Fruit fly (Drosophila melanogaster): ENCODE results near the gene Ccdc56.
A peak's percentile ranks its signal among the peaks of the same experiment; 100 is the strongest.

Ccdc56 gene

dm6 chr3L:11716347-11716746, 7.6 kb downstream of the Ccdc56 start:
- no peak for TF ChIP-seq CG33017 (tag; optimal IDR thresholded peaks at IDR 0.05)
- no peak for TF ChIP-seq CG7045 (GFP tag; optimal IDR thresholded peaks at IDR 0.05)
- no peak for TF ChIP-seq pad (GFP tag; optimal IDR thresholded peaks at IDR 0.05)
- TF ChIP-seq Hr96 (GFP tag; optimal IDR thresholded peaks at IDR 0.05), result no peak
- TF ChIP-seq kay (GFP tag; ENCODE audit: borderline replicate concordance), result no peak
- no peak for TF ChIP-seq bab1 (GFP tag; optimal IDR thresholded peaks at IDR 0.05)
- TF ChIP-seq CG7101 (tag; optimal IDR thresholded peaks at IDR 0.05), result no peak
- TF ChIP-seq toe (GFP tag; optimal IDR thresholded peaks at IDR 0.05), result no peak
- no peak for TF ChIP-seq ovo (GFP tag; optimal IDR thresholded peaks at IDR 0.05)
- TF ChIP-seq Clk (GFP tag; optimal IDR thresholded peaks at IDR 0.05), result no peak

DNA sequence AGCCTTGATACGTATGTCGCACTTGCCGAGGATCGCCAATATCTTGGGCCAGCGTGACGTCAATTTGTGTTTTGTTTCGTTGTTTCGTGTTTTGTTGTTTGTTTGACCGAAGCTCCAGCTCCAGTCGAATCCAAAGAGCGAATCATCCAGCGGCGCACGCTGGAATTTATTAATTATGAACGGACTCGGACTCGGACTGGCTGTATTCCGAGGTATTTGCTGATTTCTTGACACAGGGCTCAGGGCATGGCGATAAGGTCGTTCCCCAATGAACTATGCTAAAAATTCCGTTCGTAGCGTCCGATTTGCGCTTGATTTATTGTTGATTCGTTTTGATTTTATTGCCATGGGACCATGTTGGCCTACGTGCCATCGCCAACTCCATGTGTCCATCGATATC, 8.1 kb downstream of the Ccdc56 start:
- no peak for TF ChIP-seq Crg-1 (GFP tag; optimal IDR thresholded peaks at IDR 0.05)
- no peak for TF ChIP-seq cic (GFP tag; optimal IDR thresholded peaks at IDR 0.05)
- no peak for TF ChIP-seq kay (GFP tag; ENCODE audit: borderline replicate concordance)
- TF ChIP-seq pad (GFP tag; optimal IDR thresholded peaks at IDR 0.05), result no peak
- TF ChIP-seq Clk (GFP tag; optimal IDR thresholded peaks at IDR 0.05), result no peak
- TF ChIP-seq CG1620 (GFP tag; optimal IDR thresholded peaks at IDR 0.05), result no peak
- TF ChIP-seq Mnt (GFP tag; optimal IDR thresholded peaks at IDR 0.05), result no peak
- TF ChIP-seq cnc (optimal IDR thresholded peaks at IDR 0.05), result no peak
- no peak for TF ChIP-seq CG7101 (tag; optimal IDR thresholded peaks at IDR 0.05)
- TF ChIP-seq toe (GFP tag; optimal IDR thresholded peaks at IDR 0.05), result no peak

- TF ChIP-seq cnc (optimal IDR thresholded peaks at IDR 0.05) (no peak), CG5204 (GFP tag; optimal IDR thresholded peaks at IDR 0.05) (no peak), toe (GFP tag; optimal IDR thresholded peaks at IDR 0.05) (no peak), tj (GFP tag; optimal IDR thresholded peaks at IDR 0.05) (no peak), CG12768 (GFP tag; optimal IDR thresholded peaks at IDR 0.05) (no peak), Clk (GFP tag; optimal IDR thresholded peaks at IDR 0.05) (no peak), kay (GFP tag; ENCODE audit: borderline replicate concordance) (no peak), Hr96 (GFP tag; optimal IDR thresholded peaks at IDR 0.05) (no peak), CG7101 (tag; optimal IDR thresholded peaks at IDR 0.05) (no peak), CG1620 (GFP tag; optimal IDR thresholded peaks at IDR 0.05) (no peak), Crg-1 (GFP tag; optimal IDR thresholded peaks at IDR 0.05) (no peak), cic (GFP tag; optimal IDR thresholded peaks at IDR 0.05) (no peak), bab1 (GFP tag; optimal IDR thresholded peaks at IDR 0.05) (no peak), CG33017 (tag; optimal IDR thresholded peaks at IDR 0.05) (no peak), CG14711 (tag; optimal IDR thresholded peaks at IDR 0.05) (no peak), ovo (GFP tag; optimal IDR thresholded peaks at IDR 0.05) (no peak), Mnt (GFP tag; optimal IDR thresholded peaks at IDR 0.05) (no peak), CG11617 (GFP tag; optimal IDR thresholded peaks at IDR 0.05) (no peak)
Measured at dm6 chr3L:11717300-11717699, 8.5 kb downstream of the Ccdc56 start.

- TF ChIP-seq CG33017 (tag; optimal IDR thresholded peaks at IDR 0.05), result no peak
Measured at dm6 chr3L:11717993-11718392, 9.2 kb downstream of the Ccdc56 start.

dm6 chr3L:11720780-11721179, 12.0 kb downstream of the Ccdc56 start, which contains the start of gene Bmcp:
TSS of gene Bmcp (plus strand) at chr3L:11720934.
- TF ChIP-seq CG12768 (GFP tag; optimal IDR thresholded peaks at IDR 0.05) (no peak), CG11617 (GFP tag; optimal IDR thresholded peaks at IDR 0.05) (no peak), CG7101 (tag; optimal IDR thresholded peaks at IDR 0.05) (no peak), kay (GFP tag; ENCODE audit: borderline replicate concordance) (no peak), bab1 (GFP tag; optimal IDR thresholded peaks at IDR 0.05) (peak; percentile 42), toe (GFP tag; optimal IDR thresholded peaks at IDR 0.05) (no peak), Hr96 (GFP tag; optimal IDR thresholded peaks at IDR 0.05) (no peak)

dm6 chr3L:11721498-11721946, 12.7 kb downstream of the Ccdc56 start:
- TF ChIP-seq toe (GFP tag; optimal IDR thresholded peaks at IDR 0.05) (no peak), tj (GFP tag; optimal IDR thresholded peaks at IDR 0.05) (peak; percentile 77), Hr96 (GFP tag; optimal IDR thresholded peaks at IDR 0.05) (peak; percentile 4), CG7101 (tag; optimal IDR thresholded peaks at IDR 0.05) (peak; percentile 54), CG14711 (tag; optimal IDR thresholded peaks at IDR 0.05) (peak; percentile 48), CG7045 (GFP tag; optimal IDR thresholded peaks at IDR 0.05) (no peak), CG33017 (tag; optimal IDR thresholded peaks at IDR 0.05) (peak; percentile 43), CG5204 (GFP tag; optimal IDR thresholded peaks at IDR 0.05) (peak; percentile 4)

- TF ChIP-seq bab1 (GFP tag; optimal IDR thresholded peaks at IDR 0.05) (no peak), kay (GFP tag; ENCODE audit: borderline replicate concordance) (peak; percentile 86), tj (GFP tag; optimal IDR thresholded peaks at IDR 0.05) (no peak), pad (GFP tag; optimal IDR thresholded peaks at IDR 0.05) (no peak)
Measured at dm6 chr3L:11728147-11728546, 19.4 kb downstream of the Ccdc56 start, which contains the start of gene sunn. TSS of gene sunn (plus strand) at chr3L:11728348.

dm6 chr3L:11731841-11732240, 23.1 kb downstream of the Ccdc56 start, which contains the start of gene CG32087:
TSS of gene CG32087 (plus strand) at chr3L:11732141.
- TF ChIP-seq toe (GFP tag; optimal IDR thresholded peaks at IDR 0.05), result no peak
- TF ChIP-seq tj (GFP tag; optimal IDR thresholded peaks at IDR 0.05), result no peak
- no peak for TF ChIP-seq CG7101 (tag; optimal IDR thresholded peaks at IDR 0.05)
- no peak for TF ChIP-seq CG14711 (tag; optimal IDR thresholded peaks at IDR 0.05)
- TF ChIP-seq cic (GFP tag; optimal IDR thresholded peaks at IDR 0.05), result no peak

Measured in whole organism, adult.